Fruit fly (Drosophila melanogaster) whole organism: ENCODE data around the gene Trf2.

Experiments
- CG8478 ChIP-seq: fragments of >200 bp; optimal IDR thresholded peaks from 2 replicates; lab custom pipeline; 2018; ENCODE audit warnings: inconsistent platforms
- Dll ChIP-seq: fragments of >200 bp; optimal IDR thresholded peaks from 2 replicates; lab custom pipeline; 2017
- EcR ChIP-seq, 2 experiments: fragments of >200 bp; optimal IDR thresholded peaks; 2 replicates each; lab custom pipeline; 2017; ENCODE audit warnings: missing biosample characterization in 2 of 2, missing genetic modification characterization in 2 of 2, missing genetic modification reagents in 2 of 2
- pan ChIP-seq: fragments of >200 bp; optimal IDR thresholded peaks from 2 replicates; lab custom pipeline; 2017
- psq ChIP-seq: fragments of >200 bp; optimal IDR thresholded peaks from 2 replicates; lab custom pipeline; 2017

dm6 chrX:8437285-8438110, 28.4 kb downstream of the Trf2 start, which contains the start of gene Miga:
- no peak for TF ChIP-seq psq (lab: Kevin White, UChicago)
- TF ChIP-seq CG8478 (lab: Kevin White, UChicago): no peak
- no peak for TF ChIP-seq EcR (GFP tag; optimal IDR thresholded peaks at IDR 0.05; lab: Kevin White, UChicago)
- no peak for TF ChIP-seq pan
- no peak for TF ChIP-seq Dll (lab: Kevin White, UChicago)
